Fruit fly (Drosophila melanogaster): ENCODE results near the gene RpL30.
A peak's percentile ranks its signal among the peaks of the same experiment; 100 is the strongest.

RpL30 gene

dm6 chr2L:19041590-19041989 lies 32.5 kb upstream of the RpL30 start, which contains the start of gene Catsup (continued):
- TF ChIP-seq CG15514 (GFP tag; optimal IDR thresholded peaks at IDR 0.05) (peak; percentile 18), Aef1 (GFP tag; IDR thresholded peaks at IDR 0.05) (no peak), CG8944 (GFP tag; optimal IDR thresholded peaks at IDR 0.05) (no peak), CG10565 (GFP tag; optimal IDR thresholded peaks at IDR 0.05) (no peak), CG4854 (GFP tag; optimal IDR thresholded peaks at IDR 0.05) (no peak), CG6791 (GFP tag; IDR thresholded peaks at IDR 0.05; ENCODE audit: partially characterized antibody) (peak; percentile 76), Ets65A (GFP tag) (no peak), D19B (GFP tag; optimal IDR thresholded peaks at IDR 0.05) (no peak), CG1024 (GFP tag; IDR thresholded peaks at IDR 0.05) (no peak), Hand (GFP tag; optimal IDR thresholded peaks at IDR 0.05) (no peak), CG17186 (GFP tag; optimal IDR thresholded peaks at IDR 0.05) (no peak), Jarid2 (GFP tag; optimal IDR thresholded peaks at IDR 0.05) (no peak), CG6689 (GFP tag; IDR thresholded peaks at IDR 0.05) (no peak), en (GFP tag; optimal IDR thresholded peaks at IDR 0.05) (no peak), Max (GFP tag; optimal IDR thresholded peaks at IDR 0.05) (no peak), CG4730 (GFP tag; IDR thresholded peaks at IDR 0.05) (no peak), zen (tag; optimal IDR thresholded peaks at IDR 0.05) (no peak), stc (GFP tag; IDR thresholded peaks at IDR 0.05) (no peak), crol (GFP tag; IDR thresholded peaks at IDR 0.05) (no peak), CG15601 (tag; optimal IDR thresholded peaks at IDR 0.05) (no peak), gcm2 (GFP tag; optimal IDR thresholded peaks at IDR 0.05) (no peak), Dbx (GFP tag; IDR thresholded peaks at IDR 0.05) (no peak), CG42726 (GFP tag; IDR thresholded peaks at IDR 0.05; ENCODE audit: partially characterized antibody) (no peak), Stat92E (GFP tag; optimal IDR thresholded peaks at IDR 0.05) (no peak), MBD-R2 (GFP tag; IDR thresholded peaks at IDR 0.05) (peak; percentile 71), ato (GFP tag; IDR thresholded peaks at IDR 0.05; ENCODE audit: partially characterized antibody) (0 out of 2 replicates have a peak, but pooled peaks have one; percentile 18), CG3726 (GFP tag; IDR thresholded peaks at IDR 0.05) (no peak), CG9797 (GFP tag; optimal IDR thresholded peaks at IDR 0.05) (no peak), CG31365 (tag; optimal IDR thresholded peaks at IDR 0.05) (no peak), CG7556 (GFP tag; optimal IDR thresholded peaks at IDR 0.05) (no peak), CG10321 (GFP tag; IDR thresholded peaks at IDR 0.05) (no peak), CG8765 (GFP tag; IDR thresholded peaks at IDR 0.05) (no peak), pb (GFP tag; optimal IDR thresholded peaks at IDR 0.05) (no peak), crc (GFP tag; optimal IDR thresholded peaks at IDR 0.05) (no peak), CG32772 (GFP tag; IDR thresholded peaks at IDR 0.05) (no peak), ken (GFP tag; IDR thresholded peaks at IDR 0.05) (no peak), CG17612 (GFP tag; IDR thresholded peaks at IDR 0.05) (no peak), Drgx (GFP tag; IDR thresholded peaks at IDR 0.05) (no peak), bbx (GFP tag; IDR thresholded peaks at IDR 0.05; ENCODE audit: partially characterized antibody) (peak; percentile 61), onecut (GFP tag; IDR thresholded peaks at IDR 0.05) (no peak), danr (GFP tag; IDR thresholded peaks at IDR 0.05) (no peak), klu (GFP tag; IDR thresholded peaks at IDR 0.05) (no peak), CG10366 (GFP tag; IDR thresholded peaks at IDR 0.05) (no peak), rib (GFP tag; IDR thresholded peaks at IDR 0.05) (no peak), h (optimal IDR thresholded peaks at IDR 0.05) (no peak), Vsx1 (GFP tag; optimal IDR thresholded peaks at IDR 0.05) (no peak), CG12659 (GFP tag; optimal IDR thresholded peaks at IDR 0.05) (peak; percentile 16), HmgD (GFP tag; optimal IDR thresholded peaks at IDR 0.05) (no peak), CG13287 (GFP tag; IDR thresholded peaks at IDR 0.05; ENCODE audit: partially characterized antibody) (peak; percentile 84), Tbp (GFP tag; optimal IDR thresholded peaks at IDR 0.05) (no peak), Dp (GFP tag; optimal IDR thresholded peaks at IDR 0.05) (peak; percentile 21), Ada2b (GFP tag; IDR thresholded peaks at IDR 0.05) (no peak), ash1 (GFP tag; optimal IDR thresholded peaks at IDR 0.05) (no peak)

Data from whole organism, embryonic.